In the genomic region with DNA sequence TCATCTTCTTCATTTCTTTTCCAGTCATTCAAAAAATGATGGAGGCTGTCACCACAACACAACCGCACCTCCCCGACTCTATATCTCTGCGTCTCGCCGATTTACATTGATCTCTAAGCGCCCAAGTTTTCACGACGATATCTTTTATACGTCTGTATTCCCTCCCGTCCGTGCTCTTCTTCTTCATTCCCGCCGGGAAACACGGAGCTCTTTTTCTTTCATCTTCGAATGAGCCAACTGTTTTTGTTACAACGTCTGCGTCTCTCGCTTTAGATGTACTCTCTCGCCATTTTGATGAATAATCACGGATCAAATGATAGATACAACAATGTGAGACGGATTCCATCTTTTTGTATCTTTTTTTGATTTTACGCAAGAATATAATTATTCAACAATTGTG, we compare ENCODE assay signal across 2 worm cellular contexts.
A peak's percentile ranks its signal among the peaks of the same experiment; 100 is the strongest.
TF ChIP-seq lines count a peak whose summit lies in the region.

No protein-coding gene starts in this region.

TF ChIP-seq in whole organism, L1 larva, 84 proteins besides CTCF, POLR2A, EP300 and RAD21 (continued from another document and continues in another):
- TF ChIP-seq pax-3 (tag; optimal IDR thresholded peaks at IDR 0.05; lab: Kevin White, UChicago), result no peak
- no peak for TF ChIP-seq sptf-1 (tag; optimal IDR thresholded peaks at IDR 0.05; lab: Kevin White, UChicago)
- TF ChIP-seq lin-15B (tag; optimal IDR thresholded peaks at IDR 0.05; lab: Kevin White, UChicago), result no peak
- TF ChIP-seq Y116A8C.19 (tag; optimal IDR thresholded peaks at IDR 0.05; lab: Kevin White, UChicago; ENCODE audit: borderline replicate concordance), result no peak
- TF ChIP-seq hlh-4 (tag; optimal IDR thresholded peaks at IDR 0.05; lab: Kevin White, UChicago), result no peak
- no peak for TF ChIP-seq aha-1 (tag; optimal IDR thresholded peaks at IDR 0.05; lab: Kevin White, UChicago)
- TF ChIP-seq nhr-77 (tag; optimal IDR thresholded peaks at IDR 0.05; lab: Kevin White, UChicago), result no peak
- no peak for TF ChIP-seq tlp-1 (tag; optimal IDR thresholded peaks at IDR 0.05; lab: Kevin White, UChicago)
- no peak for TF ChIP-seq F16B12.6 (tag; optimal IDR thresholded peaks at IDR 0.05; lab: Kevin White, UChicago)
- TF ChIP-seq tbx-2 (tag; optimal IDR thresholded peaks at IDR 0.05; lab: Kevin White, UChicago), result peak; percentile 27
- TF ChIP-seq ces-1 (GFP tag; optimal IDR thresholded peaks at IDR 0.05; lab: Kevin White, UChicago), result no peak
- no peak for TF ChIP-seq lin-35 (GFP tag; optimal IDR thresholded peaks at IDR 0.05; lab: Kevin White, UChicago)
- no peak for TF ChIP-seq ama-1 (optimal IDR thresholded peaks at IDR 0.05; lab: Kevin White, UChicago)
- no peak for TF ChIP-seq ets-5 (GFP tag; IDR thresholded peaks at IDR 0.05; lab: Robert Waterston, UW)
- TF ChIP-seq nhr-11 (tag; optimal IDR thresholded peaks at IDR 0.05; lab: Kevin White, UChicago), result peak; percentile 2
- TF ChIP-seq C04F5.9 (tag; optimal IDR thresholded peaks at IDR 0.05; lab: Kevin White, UChicago), result no peak
- no peak for TF ChIP-seq fkh-10 (GFP tag; optimal IDR thresholded peaks at IDR 0.05; lab: Kevin White, UChicago)
- no peak for TF ChIP-seq pqm-1 (tag; optimal IDR thresholded peaks at IDR 0.05; lab: Kevin White, UChicago)
- no peak for TF ChIP-seq blmp-1 (tag; optimal IDR thresholded peaks at IDR 0.05; lab: Kevin White, UChicago)
- no peak for TF ChIP-seq pag-3 (tag; optimal IDR thresholded peaks at IDR 0.05; lab: Kevin White, UChicago; ENCODE audit: borderline replicate concordance, insufficient read depth)
- TF ChIP-seq lir-3 (tag; optimal IDR thresholded peaks at IDR 0.05; lab: Kevin White, UChicago; ENCODE audit: poor library complexity), result peak; percentile 2
- no peak for TF ChIP-seq elt-3 (tag; optimal IDR thresholded peaks at IDR 0.05; lab: Kevin White, UChicago)
- no peak for TF ChIP-seq fkh-4 (tag; optimal IDR thresholded peaks at IDR 0.05; lab: Kevin White, UChicago; ENCODE audit: borderline replicate concordance)
- TF ChIP-seq nhr-20 (tag; optimal IDR thresholded peaks at IDR 0.05; lab: Kevin White, UChicago), result peak; percentile 54
- TF ChIP-seq unc-62 (GFP tag; optimal IDR thresholded peaks at IDR 0.05; lab: Kevin White, UChicago), result no peak
- no peak for TF ChIP-seq fkh-8 (tag; optimal IDR thresholded peaks at IDR 0.05; lab: Kevin White, UChicago)
- TF ChIP-seq ceh-82 (tag; optimal IDR thresholded peaks at IDR 0.05; lab: Kevin White, UChicago), result no peak
- TF ChIP-seq C16A3.4 (tag; optimal IDR thresholded peaks at IDR 0.05; lab: Kevin White, UChicago), result no peak
- TF ChIP-seq nhr-85 (tag; lab: Kevin White, UChicago), result no peak
- no peak for TF ChIP-seq dpl-1 (GFP tag; optimal IDR thresholded peaks at IDR 0.05; lab: Kevin White, UChicago)
- TF ChIP-seq snpc-4 (tag; optimal IDR thresholded peaks at IDR 0.05; lab: Kevin White, UChicago), result no peak
- no peak for TF ChIP-seq efl-3 (GFP tag; optimal IDR thresholded peaks at IDR 0.05; lab: Kevin White, UChicago)
- no peak for TF ChIP-seq unc-30 (tag; optimal IDR thresholded peaks at IDR 0.05; lab: Kevin White, UChicago)
- no peak for TF ChIP-seq C34B4.2 (tag; optimal IDR thresholded peaks at IDR 0.05; lab: Kevin White, UChicago)
- TF ChIP-seq ceh-8 (GFP tag; optimal IDR thresholded peaks at IDR 0.05; lab: Kevin White, UChicago), result no peak
- no peak for TF ChIP-seq nhr-84 (tag; optimal IDR thresholded peaks at IDR 0.05; lab: Kevin White, UChicago)
- TF ChIP-seq hpl-2 (GFP tag; optimal IDR thresholded peaks at IDR 0.05; lab: Kevin White, UChicago), result no peak
- peak; percentile 50 for TF ChIP-seq unc-98 (GFP tag; IDR thresholded peaks at IDR 0.05; lab: Robert Waterston, UW)
- peak; percentile 59 for TF ChIP-seq nhr-19 (GFP tag; conservative IDR thresholded peaks at IDR 0.05; lab: Robert Waterston, UW)
- TF ChIP-seq ceh-88 (GFP tag; IDR thresholded peaks at IDR 0.05; lab: Robert Waterston, UW), result no peak
- TF ChIP-seq elt-2 (tag; optimal IDR thresholded peaks at IDR 0.05; lab: Kevin White, UChicago), result no peak
- TF ChIP-seq aly-2 (tag; optimal IDR thresholded peaks at IDR 0.05; lab: Kevin White, UChicago), result no peak
- no peak for TF ChIP-seq irx-1 (tag; optimal IDR thresholded peaks at IDR 0.05; lab: Kevin White, UChicago)
- peak; percentile 69 for TF ChIP-seq lin-14 (GFP tag; optimal IDR thresholded peaks at IDR 0.05; lab: Kevin White, UChicago)
- TF ChIP-seq swsn-7 (tag; optimal IDR thresholded peaks at IDR 0.05; lab: Kevin White, UChicago), result peak; percentile 47
- TF ChIP-seq nhr-71 (tag; optimal IDR thresholded peaks at IDR 0.05; lab: Kevin White, UChicago), result peak; percentile 82
- no peak for TF ChIP-seq egl-13 (tag; optimal IDR thresholded peaks at IDR 0.05; lab: Kevin White, UChicago)
- TF ChIP-seq zip-4 (GFP tag; optimal IDR thresholded peaks at IDR 0.05; lab: Kevin White, UChicago), result no peak
- TF ChIP-seq mef-2 (tag; optimal IDR thresholded peaks at IDR 0.05; lab: Kevin White, UChicago), result no peak
- peak; percentile 0 for TF ChIP-seq lin-39 (tag; optimal IDR thresholded peaks at IDR 0.05; lab: Kevin White, UChicago)
- no peak for TF ChIP-seq ceh-63 (GFP tag; optimal IDR thresholded peaks at IDR 0.05; lab: Kevin White, UChicago)
- no peak for TF ChIP-seq ztf-4 (tag; optimal IDR thresholded peaks at IDR 0.05; lab: Kevin White, UChicago)
- TF ChIP-seq sup-37 (GFP tag; optimal IDR thresholded peaks at IDR 0.05; lab: Kevin White, UChicago), result peak; percentile 21
- no peak for TF ChIP-seq skn-1 (tag; optimal IDR thresholded peaks at IDR 0.05; lab: Kevin White, UChicago)
- TF ChIP-seq mdl-1 (tag; optimal IDR thresholded peaks at IDR 0.05; lab: Kevin White, UChicago), result no peak
- no peak for TF ChIP-seq isw-1 (GFP tag; IDR thresholded peaks at IDR 0.05; lab: Robert Waterston, UW)
- peak; percentile 33 to 37 for TF ChIP-seq lsy-2 (tag; optimal IDR thresholded peaks at IDR 0.05; lab: Kevin White, UChicago)
- no peak for TF ChIP-seq zag-1 (tag; optimal IDR thresholded peaks at IDR 0.05; lab: Kevin White, UChicago)
- TF ChIP-seq vab-15 (tag; optimal IDR thresholded peaks at IDR 0.05; lab: Kevin White, UChicago), result no peak
- TF ChIP-seq alr-1 (tag; optimal IDR thresholded peaks at IDR 0.05; lab: Kevin White, UChicago; ENCODE audit: borderline replicate concordance), result no peak
- TF ChIP-seq ztf-11 (tag; optimal IDR thresholded peaks at IDR 0.05; lab: Kevin White, UChicago), result no peak
- TF ChIP-seq sox-4 (tag; optimal IDR thresholded peaks at IDR 0.05; lab: Kevin White, UChicago), result no peak
- TF ChIP-seq dsc-1 (tag; optimal IDR thresholded peaks at IDR 0.05; lab: Kevin White, UChicago), result no peak
- TF ChIP-seq fos-1 (tag; optimal IDR thresholded peaks at IDR 0.05; lab: Kevin White, UChicago), result no peak
- TF ChIP-seq mep-1 (tag; optimal IDR thresholded peaks at IDR 0.05; lab: Kevin White, UChicago), result peak; percentile 28
- no peak for TF ChIP-seq hlh-17 (GFP tag; optimal IDR thresholded peaks at IDR 0.05; lab: Kevin White, UChicago; ENCODE audit: borderline replicate concordance)
- TF ChIP-seq nhr-237 (tag; optimal IDR thresholded peaks at IDR 0.05; lab: Kevin White, UChicago), result no peak

TF ChIP-seq in whole organism, L4 larva, 104 proteins besides CTCF, POLR2A, EP300 and RAD21 (continued from another document):
- no peak for TF ChIP-seq set-16 (GFP tag; IDR thresholded peaks at IDR 0.05; lab: Robert Waterston, UW)
- no peak for TF ChIP-seq nhr-48 (tag; optimal IDR thresholded peaks at IDR 0.05; lab: Kevin White, UChicago)
- TF ChIP-seq zag-1 (tag; optimal IDR thresholded peaks at IDR 0.05; lab: Kevin White, UChicago), result no peak
- TF ChIP-seq zip-2 (tag; optimal IDR thresholded peaks at IDR 0.05; lab: Kevin White, UChicago), result no peak
- no peak for TF ChIP-seq mxl-3 (GFP tag; optimal IDR thresholded peaks at IDR 0.05; lab: Kevin White, UChicago)
- TF ChIP-seq F37D6.2 (tag; optimal IDR thresholded peaks at IDR 0.05; lab: Kevin White, UChicago), result no peak
- no peak for TF ChIP-seq egl-27 (tag; optimal IDR thresholded peaks at IDR 0.05; lab: Kevin White, UChicago)
- no peak for TF ChIP-seq daf-8 (GFP tag; IDR thresholded peaks at IDR 0.05; lab: Robert Waterston, UW)
- TF ChIP-seq dmd-9 (GFP tag; IDR thresholded peaks at IDR 0.05; lab: Robert Waterston, UW), result no peak
- peak in 1 of 2 experiments; percentile 26 for TF ChIP-seq daf-16 (GFP tag; optimal IDR thresholded peaks at IDR 0.05; lab: Kevin White, UChicago)
- TF ChIP-seq daf-16 (tag; optimal IDR thresholded peaks at IDR 0.05; lab: Kevin White, UChicago), result no peak
- TF ChIP-seq unc-62 (GFP tag; optimal IDR thresholded peaks at IDR 0.05 in 1 of 2; lab: Kevin White, UChicago), result peak in 1 of 2 experiments; percentile 70
- no peak for TF ChIP-seq unc-62 (tag; optimal IDR thresholded peaks at IDR 0.05; lab: Kevin White, UChicago)
- TF ChIP-seq zfp-2 (tag; optimal IDR thresholded peaks at IDR 0.05; lab: Kevin White, UChicago), result no peak
- TF ChIP-seq hmg-1.1 (GFP tag; IDR thresholded peaks at IDR 0.05; lab: Robert Waterston, UW), result 0 out of 2 replicates have a peak, but pooled peaks have one; percentile 9
- TF ChIP-seq nhr-102 (tag; optimal IDR thresholded peaks at IDR 0.05; lab: Kevin White, UChicago), result no peak
- TF ChIP-seq madf-9 (GFP tag; conservative IDR thresholded peaks at IDR 0.05; lab: Robert Waterston, UW), result no peak
TF ChIP-seq in whole organism, L4 larva: peak in this region for 5.
